Worm (Caenorhabditis elegans) whole organism, young adult: ENCODE data around the gene shc-3.

Source experiments
- B0261.1 ChIP-seq: sonication (generic microtip); optimal IDR thresholded peaks from 2 replicates; lab custom pipeline; 2016; ENCODE audit warnings: mild to moderate bottlenecking, missing genetic modification characterization, moderate library complexity, missing compliant biosample characterization
- F10E7.11 ChIP-seq: sonication (generic microtip); optimal IDR thresholded peaks from 2 replicates; lab custom pipeline; 2017; ENCODE audit warnings: mild to moderate bottlenecking, missing genetic modification characterization, moderate library complexity, missing compliant biosample characterization
- ceh-91 ChIP-seq: fragments of 200-800 bp; sonication (Bioruptor generic); IDR thresholded peaks from 2 replicates; pipeline ENCODE4 v1.3.6; 2022; ENCODE audit warnings: missing genetic modification reagents, missing genetic modification characterization, missing compliant biosample characterization
- lin-35 ChIP-seq, 3 experiments: fragments of 150-350 bp in 2 of 3; sonication (generic microtip) in 1 of 3; optimal IDR thresholded peaks; 2 replicates each; lab custom pipeline; 2014 to 2018; ENCODE audit warnings: missing biosample characterization in 3 of 3, missing genetic modification characterization in 3 of 3, missing genetic modification reagents in 3 of 3
- mes-4 ChIP-seq: sonication (generic microtip); optimal IDR thresholded peaks from 2 replicates; lab custom pipeline; 2016; ENCODE audit warnings: missing genotype, missing genetic modification characterization, missing compliant biosample characterization
- snpc-4 ChIP-seq, 5 experiments: fragments of 150-350 bp in 1 of 5; sonication (generic microtip) in 4 of 5; optimal IDR thresholded peaks; 2 replicates each; lab custom pipeline; 2014 to 2018; ENCODE audit warnings: missing genetic modification characterization in 5 of 5, missing biosample characterization in 3 of 5, antibody characterized with exemption in 2 of 5, mild to moderate bottlenecking in 2 of 5, missing compliant biosample characterization in 2 of 5, missing genotype in 2 of 5, moderate library complexity in 2 of 5, missing genetic modification reagents in 1 of 5
- tbp1 ChIP-seq: fragments of 200-800 bp; sonication (Bioruptor generic); optimal IDR thresholded peaks from 2 replicates; lab custom pipeline; 2018; ENCODE audit warnings: mild to moderate bottlenecking, missing genetic modification characterization, missing compliant biosample characterization
- tbx-9 ChIP-seq: sonication (generic microtip); optimal IDR thresholded peaks from 2 replicates; lab custom pipeline; 2016; ENCODE audit warnings: borderline replicate concordance, missing genetic modification characterization, inconsistent platforms, missing compliant biosample characterization
- unc-62 ChIP-seq: fragments of 150-350 bp; optimal IDR thresholded peaks from 2 replicates; lab custom pipeline; 2014; ENCODE audit warnings: missing biosample characterization, missing genetic modification reagents, missing genetic modification characterization
- xnd-1 ChIP-seq: sonication (generic microtip); optimal IDR thresholded peaks from 2 replicates; lab custom pipeline; 2016; ENCODE audit warnings: missing genotype, missing genetic modification reagents, missing genetic modification characterization, missing compliant biosample characterization
- ztf-25 ChIP-seq: fragments of 200-800 bp; sonication (Bioruptor generic); IDR thresholded peaks from 2 replicates; pipeline ENCODE4 v1.3.6; 2022; ENCODE audit warnings: missing genetic modification reagents, missing genetic modification characterization, missing compliant biosample characterization

- TF ChIP-seq ceh-91 (GFP tag; lab: Robert Waterston, UW) (no peak), ztf-25 (GFP tag; lab: Robert Waterston, UW) (no peak), xnd-1 (tag; lab: Kevin White, UChicago) (no peak), unc-62 (GFP tag; lab: Kevin White, UChicago) (no peak), tbp1 (GFP tag; lab: Kevin White, UChicago) (peak; percentile 10), tbx-9 (tag; lab: Kevin White, UChicago) (no peak), lin-35 (GFP tag; optimal IDR thresholded peaks at IDR 0.05; lab: Kevin White, UChicago) (no peak), mes-4 (tag; lab: Kevin White, UChicago) (no peak), snpc-4 (GFP tag; optimal IDR thresholded peaks at IDR 0.05; lab: Kevin White, UChicago) (no peak), snpc-4 (tag; optimal IDR thresholded peaks at IDR 0.05; lab: Kevin White, UChicago) (peak in 2 of 4 experiments; percentile 3 to 41), B0261.1 (tag; lab: Kevin White, UChicago) (peak; percentile 5), F10E7.11 (no peak)
These were observed 30.2 kb upstream of the shc-3 start for ce11 chrX:13687111-13687512.
